Comparison of ENCODE assay signal across 1 fruit fly cellular context in genomic region chr3R:6935810-6936549, dm6.
TF ChIP-seq lines count a peak whose summit lies in the region.

No protein-coding gene starts in this region.

TF ChIP-seq in whole organism, embryonic, 481 proteins besides CTCF, POLR2A, EP300 and RAD21 (continued from another document and continues in another):
- TF ChIP-seq CG14441 (GFP tag; IDR thresholded peaks at IDR 0.05; lab: Robert Waterston, UW): 0 out of 2 replicates have a peak, but pooled peaks have one; percentile 8
- peak; percentile 3 for TF ChIP-seq CG15514 (GFP tag; optimal IDR thresholded peaks at IDR 0.05; lab: Kevin White, UChicago)
- peak; percentile 45 for TF ChIP-seq MTF-1 (GFP tag; optimal IDR thresholded peaks at IDR 0.05; lab: Kevin White, UChicago; ENCODE audit: borderline replicate concordance)
- TF ChIP-seq Vsx1 (GFP tag; optimal IDR thresholded peaks at IDR 0.05; lab: Kevin White, UChicago): peak; percentile 59
- TF ChIP-seq gsb-n (tag; optimal IDR thresholded peaks at IDR 0.05; lab: Kevin White, UChicago): peak; percentile 85
- TF ChIP-seq sens (GFP tag; lab: Kevin White, UChicago): peak; percentile 98
- TF ChIP-seq D (optimal IDR thresholded peaks at IDR 0.05; lab: Kevin White, UChicago): no peak
- peak; percentile 87 for TF ChIP-seq D (GFP tag; optimal IDR thresholded peaks at IDR 0.05; lab: Kevin White, UChicago)
- TF ChIP-seq CG3847 (GFP tag; IDR thresholded peaks at IDR 0.05; lab: Robert Waterston, UW): no peak
- peak; percentile 44 for TF ChIP-seq CG12744 (GFP tag; optimal IDR thresholded peaks at IDR 0.05; lab: Kevin White, UChicago)
- TF ChIP-seq stwl (tag; optimal IDR thresholded peaks at IDR 0.05; lab: Kevin White, UChicago): no peak
- peak; percentile 64 for TF ChIP-seq Chrac-16 (GFP tag; optimal IDR thresholded peaks at IDR 0.05; lab: Kevin White, UChicago)
- no peak for TF ChIP-seq cas (GFP tag; IDR thresholded peaks at IDR 0.05; lab: Robert Waterston, UW)
- no peak for TF ChIP-seq CrebB (tag; optimal IDR thresholded peaks at IDR 0.05; lab: Kevin White, UChicago)
- no peak for TF ChIP-seq vfl (GFP tag; optimal IDR thresholded peaks at IDR 0.05; lab: Kevin White, UChicago)
- peak; percentile 78 for TF ChIP-seq CG7556 (GFP tag; optimal IDR thresholded peaks at IDR 0.05; lab: Kevin White, UChicago)
- no peak for TF ChIP-seq C15 (GFP tag; IDR thresholded peaks at IDR 0.05; lab: Robert Waterston, UW)
- TF ChIP-seq CG1233 (GFP tag; optimal IDR thresholded peaks at IDR 0.05; lab: Kevin White, UChicago): peak; percentile 47
- TF ChIP-seq stc (GFP tag; IDR thresholded peaks at IDR 0.05; lab: Robert Waterston, UW): peak; percentile 70
- no peak for TF ChIP-seq ab (GFP tag; optimal IDR thresholded peaks at IDR 0.05; lab: Kevin White, UChicago)
- TF ChIP-seq Hr3 (GFP tag; optimal IDR thresholded peaks at IDR 0.05; lab: Kevin White, UChicago): peak; percentile 61
- TF ChIP-seq CG12769 (tag; optimal IDR thresholded peaks at IDR 0.05; lab: Kevin White, UChicago): peak; percentile 12
- no peak for TF ChIP-seq disco-r (GFP tag; optimal IDR thresholded peaks at IDR 0.05; lab: Kevin White, UChicago)
- peak; percentile 43 for TF ChIP-seq CG18764 (GFP tag; optimal IDR thresholded peaks at IDR 0.05; lab: Kevin White, UChicago)
- TF ChIP-seq luna (GFP tag; optimal IDR thresholded peaks at IDR 0.05; lab: Kevin White, UChicago): no peak
- peak; percentile 37; the same call in 1 of the 2 replicates for TF ChIP-seq slbo (GFP tag; IDR thresholded peaks at IDR 0.05; lab: Robert Waterston, UW)
- peak; percentile 13 for TF ChIP-seq btn (GFP tag; optimal IDR thresholded peaks at IDR 0.05; lab: Kevin White, UChicago)
- TF ChIP-seq ewg (GFP tag; optimal IDR thresholded peaks at IDR 0.05; lab: Kevin White, UChicago): peak; percentile 59
- TF ChIP-seq Adf1 (GFP tag; IDR thresholded peaks at IDR 0.05; lab: Robert Waterston, UW): peak; percentile 88
- peak; percentile 67 for TF ChIP-seq CG3407 (GFP tag; optimal IDR thresholded peaks at IDR 0.05; lab: Kevin White, UChicago)
- peak; percentile 63 for TF ChIP-seq fd102C (GFP tag; optimal IDR thresholded peaks at IDR 0.05; lab: Kevin White, UChicago)
- peak; percentile 78 for TF ChIP-seq CG1529 (GFP tag; optimal IDR thresholded peaks at IDR 0.05; lab: Kevin White, UChicago)
- peak; percentile 50 for TF ChIP-seq her (GFP tag; optimal IDR thresholded peaks at IDR 0.05; lab: Kevin White, UChicago)
- no peak for TF ChIP-seq CG10543 (GFP tag; optimal IDR thresholded peaks at IDR 0.05; lab: Kevin White, UChicago)
- no peak for TF ChIP-seq Opbp (GFP tag; IDR thresholded peaks at IDR 0.05; lab: Robert Waterston, UW; ENCODE audit: partially characterized antibody)
- TF ChIP-seq Ravus (GFP tag; IDR thresholded peaks at IDR 0.05; lab: Robert Waterston, UW): no peak
- TF ChIP-seq tna (GFP tag; IDR thresholded peaks at IDR 0.05; lab: Robert Waterston, UW; ENCODE audit: partially characterized antibody): no peak
- peak; percentile 92 for TF ChIP-seq Med (GFP tag; lab: Kevin White, UChicago)
- peak; percentile 45 for TF ChIP-seq Hmr (GFP tag; optimal IDR thresholded peaks at IDR 0.05; lab: Kevin White, UChicago)
- peak; percentile 58 for TF ChIP-seq CG5180 (GFP tag; optimal IDR thresholded peaks at IDR 0.05; lab: Kevin White, UChicago)
- 0 out of 3 replicates have a peak, but pooled peaks have one; percentile 31 for TF ChIP-seq so (GFP tag; IDR thresholded peaks at IDR 0.05; lab: Robert Waterston, UW)
- peak; percentile 65 for TF ChIP-seq ac (GFP tag; optimal IDR thresholded peaks at IDR 0.05; lab: Kevin White, UChicago)
- no peak for TF ChIP-seq grn (GFP tag; optimal IDR thresholded peaks at IDR 0.05; lab: Kevin White, UChicago)
- peak; percentile 30 for TF ChIP-seq CG10462 (GFP tag; optimal IDR thresholded peaks at IDR 0.05; lab: Kevin White, UChicago)
- peak; percentile 87 for TF ChIP-seq CG9727 (GFP tag; optimal IDR thresholded peaks at IDR 0.05; lab: Kevin White, UChicago)
- TF ChIP-seq h (optimal IDR thresholded peaks at IDR 0.05; lab: Kevin White, UChicago): no peak
- TF ChIP-seq dysf (GFP tag; IDR thresholded peaks at IDR 0.05; lab: Robert Waterston, UW): peak; percentile 65
- TF ChIP-seq en (GFP tag; optimal IDR thresholded peaks at IDR 0.05; lab: Kevin White, UChicago): no peak
- TF ChIP-seq CG6791 (GFP tag; IDR thresholded peaks at IDR 0.05; lab: Robert Waterston, UW; ENCODE audit: partially characterized antibody): no peak
- TF ChIP-seq CG10565 (GFP tag; optimal IDR thresholded peaks at IDR 0.05; lab: Kevin White, UChicago): no peak
- TF ChIP-seq ro (GFP tag; IDR thresholded peaks at IDR 0.05; lab: Robert Waterston, UW): no peak; the same call in 1 of the 2 replicates
- TF ChIP-seq CG9876 (GFP tag; optimal IDR thresholded peaks at IDR 0.05; lab: Kevin White, UChicago): no peak
- peak; percentile 78 for TF ChIP-seq CG17328 (GFP tag; IDR thresholded peaks at IDR 0.05; lab: Robert Waterston, UW)
- peak; percentile 57 for TF ChIP-seq CG13775 (GFP tag; optimal IDR thresholded peaks at IDR 0.05; lab: Kevin White, UChicago)
- TF ChIP-seq CG11560 (tag; IDR thresholded peaks at IDR 0.05; lab: Robert Waterston, UW): no peak
- TF ChIP-seq pho (GFP tag; optimal IDR thresholded peaks at IDR 0.05; lab: Kevin White, UChicago): no peak
- peak; percentile 77 for TF ChIP-seq gcm (GFP tag; optimal IDR thresholded peaks at IDR 0.05; lab: Kevin White, UChicago)
- TF ChIP-seq CG33557 (GFP tag; optimal IDR thresholded peaks at IDR 0.05; lab: Kevin White, UChicago): peak; percentile 71
- no peak for TF ChIP-seq Bdp1 (GFP tag; optimal IDR thresholded peaks at IDR 0.05; lab: Kevin White, UChicago)
- TF ChIP-seq Ptx1 (GFP tag; IDR thresholded peaks at IDR 0.05; lab: Robert Waterston, UW): peak; percentile 60
- TF ChIP-seq pb (GFP tag; optimal IDR thresholded peaks at IDR 0.05; lab: Kevin White, UChicago): peak; percentile 16
- peak; percentile 81 for TF ChIP-seq tap (tag; optimal IDR thresholded peaks at IDR 0.05; lab: Kevin White, UChicago)
- peak; percentile 44 for TF ChIP-seq E2f1 (GFP tag; IDR thresholded peaks at IDR 0.05; lab: Robert Waterston, UW)
- no peak for TF ChIP-seq toy (GFP tag; IDR thresholded peaks at IDR 0.05; lab: Robert Waterston, UW)
- TF ChIP-seq CG18619 (GFP tag; optimal IDR thresholded peaks at IDR 0.05; lab: Kevin White, UChicago): peak; percentile 54
- TF ChIP-seq MBD-R2 (GFP tag; IDR thresholded peaks at IDR 0.05; lab: Robert Waterston, UW): no peak
- peak; percentile 57 for TF ChIP-seq Camta (GFP tag; optimal IDR thresholded peaks at IDR 0.05; lab: Kevin White, UChicago)
- peak; percentile 89 for TF ChIP-seq Xrp1 (GFP tag; IDR thresholded peaks at IDR 0.05; lab: Robert Waterston, UW)
- TF ChIP-seq Sin3A (optimal IDR thresholded peaks at IDR 0.05; lab: Kevin White, UChicago): no peak
- no peak for TF ChIP-seq CG14860 (GFP tag; IDR thresholded peaks at IDR 0.05; lab: Robert Waterston, UW; ENCODE audit: partially characterized antibody)
- TF ChIP-seq NK7.1 (GFP tag; optimal IDR thresholded peaks at IDR 0.05; lab: Kevin White, UChicago): peak; percentile 56
- peak; percentile 22 for TF ChIP-seq kah (GFP tag; optimal IDR thresholded peaks at IDR 0.05; lab: Kevin White, UChicago)
- TF ChIP-seq scrt (GFP tag; optimal IDR thresholded peaks at IDR 0.05; lab: Kevin White, UChicago): peak; percentile 46
- peak; percentile 64 for TF ChIP-seq CG10959 (GFP tag; IDR thresholded peaks at IDR 0.05; lab: Robert Waterston, UW)
- TF ChIP-seq CG10147 (GFP tag; optimal IDR thresholded peaks at IDR 0.05; lab: Kevin White, UChicago): peak; percentile 37
- TF ChIP-seq wor (GFP tag; IDR thresholded peaks at IDR 0.05; lab: Robert Waterston, UW): 0 out of 2 replicates have a peak, but pooled peaks have one; percentile 21
- peak; percentile 80 for TF ChIP-seq Blimp-1 (GFP tag; optimal IDR thresholded peaks at IDR 0.05; lab: Kevin White, UChicago)
- no peak for TF ChIP-seq ftz-f1 (GFP tag; optimal IDR thresholded peaks at IDR 0.05; lab: Kevin White, UChicago)
- no peak for TF ChIP-seq sens-2 (GFP tag; IDR thresholded peaks at IDR 0.05; lab: Robert Waterston, UW)
- no peak for TF ChIP-seq CG6175 (GFP tag; IDR thresholded peaks at IDR 0.05; lab: Robert Waterston, UW)
- no peak for TF ChIP-seq CG13894 (tag; optimal IDR thresholded peaks at IDR 0.05; lab: Kevin White, UChicago)
- peak; percentile 63 for TF ChIP-seq lmd (GFP tag; IDR thresholded peaks at IDR 0.05; lab: Robert Waterston, UW)
- no peak for TF ChIP-seq ERR (GFP tag; optimal IDR thresholded peaks at IDR 0.05; lab: Kevin White, UChicago)
- TF ChIP-seq CG8290 (GFP tag; optimal IDR thresholded peaks at IDR 0.05; lab: Kevin White, UChicago): peak; percentile 58
- no peak for TF ChIP-seq CG8290 (tag; optimal IDR thresholded peaks at IDR 0.05; lab: Kevin White, UChicago)
- peak; percentile 26; the same call in 1 of the 2 replicates for TF ChIP-seq CG6272 (GFP tag; IDR thresholded peaks at IDR 0.05; lab: Robert Waterston, UW)
- TF ChIP-seq CG1832 (GFP tag; optimal IDR thresholded peaks at IDR 0.05; lab: Kevin White, UChicago): no peak
- no peak for TF ChIP-seq yki (optimal IDR thresholded peaks at IDR 0.05; lab: Kevin White, UChicago)
- peak; percentile 50 for TF ChIP-seq Antp (GFP tag; optimal IDR thresholded peaks at IDR 0.05; lab: Kevin White, UChicago)
- no peak for TF ChIP-seq trh (GFP tag; optimal IDR thresholded peaks at IDR 0.05; lab: Kevin White, UChicago)
- TF ChIP-seq CG13624 (GFP tag; optimal IDR thresholded peaks at IDR 0.05; lab: Kevin White, UChicago): peak; percentile 50
- no peak for TF ChIP-seq Gsc (GFP tag; IDR thresholded peaks at IDR 0.05; lab: Robert Waterston, UW)
- TF ChIP-seq HLH3B (GFP tag; IDR thresholded peaks at IDR 0.05; lab: Robert Waterston, UW): peak; percentile 68; the same call in 1 of the 2 replicates
- TF ChIP-seq CG4282 (GFP tag; optimal IDR thresholded peaks at IDR 0.05; lab: Kevin White, UChicago): no peak
- peak; percentile 79 for TF ChIP-seq trem (tag; optimal IDR thresholded peaks at IDR 0.05; lab: Kevin White, UChicago)
- TF ChIP-seq CG32532 (GFP tag; IDR thresholded peaks at IDR 0.05; lab: Robert Waterston, UW): peak; percentile 45; the same call in 1 of the 2 replicates
- peak; percentile 86 for TF ChIP-seq dmrt99B (tag; optimal IDR thresholded peaks at IDR 0.05; lab: Kevin White, UChicago)
- peak; percentile 20 for TF ChIP-seq CG7786 (GFP tag; optimal IDR thresholded peaks at IDR 0.05; lab: Kevin White, UChicago)
- peak; percentile 82 for TF ChIP-seq CG13424 (tag; optimal IDR thresholded peaks at IDR 0.05; lab: Kevin White, UChicago)
- peak; percentile 30 for TF ChIP-seq CG15011 (GFP tag; optimal IDR thresholded peaks at IDR 0.05; lab: Kevin White, UChicago)
- no peak for TF ChIP-seq CG2889 (GFP tag; IDR thresholded peaks at IDR 0.05; lab: Robert Waterston, UW)
- TF ChIP-seq fru (optimal IDR thresholded peaks at IDR 0.05; lab: Kevin White, UChicago): no peak
- TF ChIP-seq tll (GFP tag; optimal IDR thresholded peaks at IDR 0.05; lab: Kevin White, UChicago): peak in 1 of 2 experiments; percentile 19
- TF ChIP-seq Hr39 (optimal IDR thresholded peaks at IDR 0.05; lab: Kevin White, UChicago): no peak
- TF ChIP-seq sima (GFP tag; optimal IDR thresholded peaks at IDR 0.05; lab: Kevin White, UChicago): no peak
- TF ChIP-seq bab2 (GFP tag; optimal IDR thresholded peaks at IDR 0.05; lab: Kevin White, UChicago): peak; percentile 60
- peak; percentile 91 for TF ChIP-seq crol (GFP tag; IDR thresholded peaks at IDR 0.05; lab: Robert Waterston, UW)
- TF ChIP-seq wdn (GFP tag; IDR thresholded peaks at IDR 0.05; lab: Robert Waterston, UW): no peak
- TF ChIP-seq eyg (GFP tag; optimal IDR thresholded peaks at IDR 0.05; lab: Kevin White, UChicago): no peak
- TF ChIP-seq CG3995 (GFP tag; optimal IDR thresholded peaks at IDR 0.05; lab: Kevin White, UChicago): no peak
- peak; percentile 78 for TF ChIP-seq CG4424 (GFP tag; optimal IDR thresholded peaks at IDR 0.05; lab: Kevin White, UChicago)
- TF ChIP-seq CG8281 (tag; optimal IDR thresholded peaks at IDR 0.05; lab: Kevin White, UChicago): peak; percentile 47
- peak; percentile 68 for TF ChIP-seq twi (tag; optimal IDR thresholded peaks at IDR 0.05; lab: Kevin White, UChicago)
- TF ChIP-seq CG17359 (tag; optimal IDR thresholded peaks at IDR 0.05; lab: Kevin White, UChicago): peak; percentile 82
- TF ChIP-seq dm (GFP tag; optimal IDR thresholded peaks at IDR 0.05; lab: Kevin White, UChicago): peak; percentile 50
- peak; percentile 8 for TF ChIP-seq Sry-δ (GFP tag; optimal IDR thresholded peaks at IDR 0.05; lab: Kevin White, UChicago)
- no peak for TF ChIP-seq CG12299 (tag; optimal IDR thresholded peaks at IDR 0.05; lab: Kevin White, UChicago)
- TF ChIP-seq ash1 (GFP tag; optimal IDR thresholded peaks at IDR 0.05; lab: Kevin White, UChicago): no peak
- TF ChIP-seq ttk (GFP tag; IDR thresholded peaks at IDR 0.05; lab: Robert Waterston, UW): peak; percentile 59
- peak; percentile 55; the same call in 1 of the 2 replicates for TF ChIP-seq Atf6 (GFP tag; IDR thresholded peaks at IDR 0.05; lab: Robert Waterston, UW)
- TF ChIP-seq Kr (GFP tag; optimal IDR thresholded peaks at IDR 0.05; lab: Kevin White, UChicago): peak; percentile 37
- TF ChIP-seq CG15696 (tag; optimal IDR thresholded peaks at IDR 0.05; lab: Kevin White, UChicago): peak; percentile 81
- peak; percentile 67 for TF ChIP-seq NC2β (GFP tag; optimal IDR thresholded peaks at IDR 0.05; lab: Kevin White, UChicago)
- peak; percentile 75 for TF ChIP-seq zfh1 (GFP tag; IDR thresholded peaks at IDR 0.05; lab: Robert Waterston, UW)
- TF ChIP-seq Mad (GFP tag; optimal IDR thresholded peaks at IDR 0.05; lab: Kevin White, UChicago): peak; percentile 30
- peak; percentile 40 for TF ChIP-seq CG12942 (GFP tag; optimal IDR thresholded peaks at IDR 0.05; lab: Kevin White, UChicago)
- peak; percentile 55 for TF ChIP-seq sqz (GFP tag; optimal IDR thresholded peaks at IDR 0.05; lab: Kevin White, UChicago)
- peak; percentile 74 for TF ChIP-seq nerfin-1 (tag; optimal IDR thresholded peaks at IDR 0.05; lab: Kevin White, UChicago)
- TF ChIP-seq jumu (GFP tag; optimal IDR thresholded peaks at IDR 0.05; lab: Kevin White, UChicago): peak; percentile 29
- peak; percentile 76 for TF ChIP-seq row (GFP tag; IDR thresholded peaks at IDR 0.05; lab: Robert Waterston, UW)
- peak; percentile 78 for TF ChIP-seq CoRest (tag; optimal IDR thresholded peaks at IDR 0.05; lab: Kevin White, UChicago)
- TF ChIP-seq run (tag; optimal IDR thresholded peaks at IDR 0.05; lab: Kevin White, UChicago): peak; percentile 63
- TF ChIP-seq cato (GFP tag; optimal IDR thresholded peaks at IDR 0.05; lab: Kevin White, UChicago; ENCODE audit: borderline replicate concordance): peak; percentile 38
- TF ChIP-seq gsb (GFP tag; IDR thresholded peaks at IDR 0.05; lab: Robert Waterston, UW): no peak
